Worm (Caenorhabditis elegans): Measurements from ENCODE around the gene R07B7.10.

- TF ChIP-seq him-1 (tag; optimal IDR thresholded peaks at IDR 0.05) (no peak), W03F9.2 (tag; optimal IDR thresholded peaks at IDR 0.05) (no peak), dao-5 (tag; optimal IDR thresholded peaks at IDR 0.05) (no peak)
Observed at ce11 chrV:12070419-12070818, 12.6 kb upstream of the R07B7.10 start, which contains the start of gene kmo-1.
